Worm (Caenorhabditis elegans): ENCODE measurements around the gene F48C5.2.

DNA sequence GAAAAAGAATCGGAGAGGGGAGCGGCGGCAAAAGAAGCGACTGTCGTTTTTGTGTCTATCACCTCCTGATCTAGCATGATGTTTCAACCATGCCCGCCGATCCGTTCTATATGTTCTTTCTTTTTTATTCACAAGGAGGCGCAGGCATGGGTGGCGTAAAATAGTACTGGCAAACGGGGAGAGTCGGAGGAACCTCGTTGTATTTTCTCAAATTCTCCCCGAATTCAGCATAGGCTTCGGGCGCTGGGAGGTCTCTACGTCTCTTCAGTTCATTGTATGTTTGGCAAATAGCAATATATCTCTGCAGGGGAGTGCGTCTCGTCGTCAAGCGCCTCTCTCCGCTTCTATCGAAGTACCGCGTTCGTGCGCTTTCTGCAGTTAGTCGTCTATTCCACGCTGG is 11.1 kb upstream of the F48C5.2 start, which contains the start of gene lin-14:
- TF ChIP-seq nhr-77 (tag; optimal IDR thresholded peaks at IDR 0.05) = no peak
- TF ChIP-seq nhr-11 (tag; optimal IDR thresholded peaks at IDR 0.05) = peak; percentile 12
- peak; percentile 54 for TF ChIP-seq rbr-2 (tag; optimal IDR thresholded peaks at IDR 0.05)
- TF ChIP-seq unc-39 (tag; optimal IDR thresholded peaks at IDR 0.05) = no peak
- TF ChIP-seq lin-39 (tag; optimal IDR thresholded peaks at IDR 0.05) = no peak
- TF ChIP-seq lin-13 (GFP tag; optimal IDR thresholded peaks at IDR 0.05) = no peak
- TF ChIP-seq pha-4 (GFP tag; IDR thresholded peaks at IDR 0.05) = peak; percentile 64
- TF ChIP-seq pha-4 (tag; optimal IDR thresholded peaks at IDR 0.05) = peak; percentile 59
- TF ChIP-seq F49E8.2 (tag; optimal IDR thresholded peaks at IDR 0.05; ENCODE audit: borderline replicate concordance) = no peak
- no peak for TF ChIP-seq F37D6.2 (tag; optimal IDR thresholded peaks at IDR 0.05)
- no peak for TF ChIP-seq fos-1 (tag; optimal IDR thresholded peaks at IDR 0.05)

Measured in whole organism, L4 larva.